Fruit fly (Drosophila melanogaster) whole organism, embryonic: Measurements from ENCODE around the gene CkIIalpha-i3.

ENCODE experiments used
- B-H1 ChIP-seq: fragments of 200-800 bp; sonication (Bioruptor generic); IDR thresholded peaks from 3 replicates; pipeline ENCODE4 v1.3.6; 2022; ENCODE audit warnings: missing biosample characterization, missing genetic modification characterization
- CG17802 ChIP-seq: fragments of 200-800 bp; sonication (Bioruptor generic); optimal IDR thresholded peaks from 2 replicates; lab custom pipeline; 2018; ENCODE audit warnings: missing biosample characterization, mild to moderate bottlenecking, missing genetic modification characterization, moderate library complexity
- CG2202 ChIP-seq: fragments of 200-800 bp; sonication (Bioruptor generic); optimal IDR thresholded peaks from 2 replicates; lab custom pipeline; 2018; ENCODE audit warnings: missing biosample characterization, mild to moderate bottlenecking, missing genetic modification characterization
- CG2712 ChIP-seq: fragments of 200-800 bp; optimal IDR thresholded peaks from 3 replicates; lab custom pipeline; 2019; ENCODE audit warnings: missing biosample characterization, mild to moderate bottlenecking, missing genetic modification characterization, moderate library complexity
- CG2875 ChIP-seq: fragments of 200-800 bp; sonication (Bioruptor generic); optimal IDR thresholded peaks from 2 replicates; lab custom pipeline; 2017; ENCODE audit warnings: missing biosample characterization, mild to moderate bottlenecking, missing genetic modification characterization, missing genetic modification reagents
- CG30403 ChIP-seq: fragments of 200-800 bp; sonication (Bioruptor generic); optimal IDR thresholded peaks from 3 replicates; lab custom pipeline; 2016; ENCODE audit warnings: missing biosample characterization, missing genetic modification characterization
- CG31224 ChIP-seq: fragments of 200-800 bp; sonication (Bioruptor generic); IDR thresholded peaks from 2 replicates; pipeline ENCODE4 v1.3.6; 2022; ENCODE audit warnings: missing biosample characterization, missing genetic modification characterization
- CG34422 ChIP-seq: fragments of 200-800 bp; sonication (Bioruptor generic); IDR thresholded peaks from 3 replicates; pipeline ENCODE4 v1.3.6; 2022; ENCODE audit warnings: missing biosample characterization, missing genetic modification characterization
- CG4820 ChIP-seq: fragments of 200-800 bp; sonication (Bioruptor generic); optimal IDR thresholded peaks from 3 replicates; lab custom pipeline; 2016; ENCODE audit warnings: missing biosample characterization, missing genetic modification characterization
- CG6683 ChIP-seq: fragments of 200-800 bp; sonication (Bioruptor generic); optimal IDR thresholded peaks from 2 replicates; lab custom pipeline; 2017; ENCODE audit warnings: missing biosample characterization, mild to moderate bottlenecking, missing genetic modification characterization, missing genetic modification reagents
- CG6765 ChIP-seq: fragments of 200-800 bp; sonication (Bioruptor generic); optimal IDR thresholded peaks from 3 replicates; lab custom pipeline; 2017; ENCODE audit warnings: missing biosample characterization, mild to moderate bottlenecking, missing genetic modification characterization
- CG7271 ChIP-seq: fragments of 200-800 bp; sonication (Bioruptor generic); optimal IDR thresholded peaks from 2 replicates; lab custom pipeline; 2018; ENCODE audit warnings: missing biosample characterization, mild to moderate bottlenecking, missing genetic modification characterization, moderate library complexity
- CG7357 ChIP-seq: fragments of 200-800 bp; sonication (Bioruptor generic); IDR thresholded peaks from 3 replicates; pipeline ENCODE4 v1.3.6; 2022; ENCODE audit warnings: missing biosample characterization, missing genetic modification characterization
- CG7556 ChIP-seq: fragments of 200-800 bp; sonication (Bioruptor generic); optimal IDR thresholded peaks from 2 replicates; lab custom pipeline; 2017; ENCODE audit warnings: missing biosample characterization, mild to moderate bottlenecking, missing genetic modification characterization
- CG7928 ChIP-seq: fragments of 200-800 bp; sonication (Bioruptor generic); optimal IDR thresholded peaks from 2 replicates; lab custom pipeline; 2017; ENCODE audit warnings: missing biosample characterization, mild to moderate bottlenecking, missing genetic modification characterization
- CG8924 ChIP-seq: fragments of 200-800 bp; optimal IDR thresholded peaks from 3 replicates; lab custom pipeline; 2019; ENCODE audit warnings: missing biosample characterization, mild to moderate bottlenecking, missing genetic modification characterization, moderate library complexity
- CG9609 ChIP-seq: fragments of 200-800 bp; sonication (Bioruptor generic); optimal IDR thresholded peaks from 3 replicates; lab custom pipeline; 2016; ENCODE audit warnings: missing biosample characterization, missing genetic modification characterization
- CG9727 ChIP-seq: fragments of 200-800 bp; sonication (Bioruptor generic); optimal IDR thresholded peaks from 3 replicates; lab custom pipeline; 2017; ENCODE audit warnings: missing biosample characterization, mild to moderate bottlenecking, missing genetic modification characterization
- CG9797 ChIP-seq: fragments of 200-800 bp; sonication (Bioruptor generic); optimal IDR thresholded peaks from 3 replicates; lab custom pipeline; 2018; ENCODE audit warnings: missing biosample characterization, mild to moderate bottlenecking, missing genetic modification characterization
- CTCF ChIP-seq: fragments of 200-800 bp; sonication (Bioruptor generic); optimal IDR thresholded peaks from 2 replicates; lab custom pipeline; 2017; ENCODE audit warnings: missing biosample characterization, mild to moderate bottlenecking, missing genetic modification characterization, moderate library complexity
- CrebB ChIP-seq: fragments of 200-800 bp; sonication (Bioruptor generic); optimal IDR thresholded peaks from 3 replicates; lab custom pipeline; 2018; ENCODE audit warnings: missing biosample characterization, mild to moderate bottlenecking, missing genetic modification characterization
- D ChIP-seq, 2 experiments: fragments of 200-800 bp in 1 of 2; fragments of >200 bp in 1 of 2; sonication (Bioruptor generic) in 1 of 2; optimal IDR thresholded peaks; 2 replicates in 1 of 2; 3 replicates in 1 of 2; lab custom pipeline; 2017; ENCODE audit warnings: mild to moderate bottlenecking in 1 of 2, missing biosample characterization in 1 of 2, missing genetic modification characterization in 1 of 2, missing genetic modification reagents in 1 of 2
- Deaf1 ChIP-seq: fragments of 200-800 bp; optimal IDR thresholded peaks from 3 replicates; lab custom pipeline; 2019; ENCODE audit warnings: missing biosample characterization, mild to moderate bottlenecking, missing genetic modification characterization, moderate library complexity
- HLH54F ChIP-seq: fragments of 200-800 bp; sonication (Bioruptor generic); optimal IDR thresholded peaks from 3 replicates; lab custom pipeline; 2016; ENCODE audit warnings: missing biosample characterization, missing genetic modification characterization
- Hmx ChIP-seq: fragments of 200-800 bp; sonication (Bioruptor generic); optimal IDR thresholded peaks from 2 replicates; lab custom pipeline; 2016; ENCODE audit warnings: missing biosample characterization, missing genetic modification characterization
- Hr39 ChIP-seq: fragments of >200 bp; optimal IDR thresholded peaks from 2 replicates; lab custom pipeline; 2017
- Hsf ChIP-seq: fragments of 200-800 bp; sonication (Bioruptor generic); optimal IDR thresholded peaks from 3 replicates; lab custom pipeline; 2016; ENCODE audit warnings: missing biosample characterization, missing genetic modification characterization
- Meics ChIP-seq: fragments of 200-800 bp; sonication (Bioruptor generic); optimal IDR thresholded peaks from 2 replicates; lab custom pipeline; 2017; ENCODE audit warnings: missing biosample characterization, mild to moderate bottlenecking, missing genetic modification characterization
- Oaz ChIP-seq: fragments of 200-800 bp; sonication (Bioruptor generic); IDR thresholded peaks from 2 replicates; pipeline ENCODE4 v1.3.6; 2022; ENCODE audit warnings: missing biosample characterization, missing genetic modification characterization
- Pdp1 ChIP-seq, 2 experiments: fragments of 200-800 bp; sonication (Bioruptor generic); optimal IDR thresholded peaks; 3 replicates each; lab custom pipeline; 2016; ENCODE audit warnings: missing biosample characterization in 2 of 2, missing genetic modification characterization in 2 of 2, mild to moderate bottlenecking in 1 of 2, moderate library complexity in 1 of 2
- Six4 ChIP-seq: fragments of 200-800 bp; sonication (Bioruptor generic); optimal IDR thresholded peaks from 2 replicates; lab custom pipeline; 2016; ENCODE audit warnings: missing biosample characterization, missing genetic modification characterization
- TFAM ChIP-seq: fragments of 200-800 bp; sonication (Bioruptor generic); optimal IDR thresholded peaks from 2 replicates; lab custom pipeline; 2017; ENCODE audit warnings: missing biosample characterization, missing genetic modification characterization, inconsistent platforms
- Trl ChIP-seq, 3 experiments: fragments of >200 bp in 2 of 3; fragments of 200-800 bp in 1 of 3; sonication (Bioruptor generic) in 1 of 3; optimal IDR thresholded peaks; 2 replicates in 1 of 3; 3 replicates in 2 of 3; lab custom pipeline; 2016 to 2017; ENCODE audit warnings: missing biosample characterization in 1 of 3, missing genetic modification characterization in 1 of 3
- ac ChIP-seq: fragments of 200-800 bp; sonication (Bioruptor generic); optimal IDR thresholded peaks from 3 replicates; lab custom pipeline; 2017; ENCODE audit warnings: missing biosample characterization, mild to moderate bottlenecking, missing genetic modification characterization
- chinmo ChIP-seq: fragments of 200-800 bp; sonication (Bioruptor generic); IDR thresholded peaks from 4 replicates; pipeline ENCODE4 v1.3.6; 2022; ENCODE audit warnings: missing biosample characterization, missing genetic modification characterization; ENCODE audit not compliant: partially characterized antibody
- dati ChIP-seq: fragments of 200-800 bp; sonication (Bioruptor generic); IDR thresholded peaks from 2 replicates; pipeline ENCODE4 v1.3.6; 2022; ENCODE audit warnings: missing biosample characterization, missing genetic modification characterization
- dysf ChIP-seq: fragments of 200-800 bp; sonication (Bioruptor generic); IDR thresholded peaks from 3 replicates; pipeline ENCODE4 v1.3.6; 2022; ENCODE audit warnings: missing biosample characterization, missing genetic modification characterization
- eyg ChIP-seq: fragments of 200-800 bp; sonication (Bioruptor generic); optimal IDR thresholded peaks from 3 replicates; lab custom pipeline; 2016; ENCODE audit warnings: missing biosample characterization, missing genetic modification characterization
- fru ChIP-seq: fragments of >200 bp; optimal IDR thresholded peaks from 2 replicates; lab custom pipeline; 2017
- ham ChIP-seq: fragments of 200-800 bp; sonication (Bioruptor generic); IDR thresholded peaks from 2 replicates; pipeline ENCODE4 v1.3.6; 2022; ENCODE audit warnings: missing biosample characterization, missing genetic modification characterization
- hth ChIP-seq: fragments of >200 bp; optimal IDR thresholded peaks from 2 replicates; lab custom pipeline; 2017; ENCODE audit warnings: inconsistent platforms
- knrl ChIP-seq: fragments of 200-800 bp; sonication (Bioruptor generic); IDR thresholded peaks from 3 replicates; pipeline ENCODE4 v1.3.6; 2022; ENCODE audit warnings: missing biosample characterization, missing genetic modification characterization; ENCODE audit not compliant: partially characterized antibody
- lov ChIP-seq, 2 experiments: fragments of 200-800 bp in 1 of 2; fragments of >200 bp in 1 of 2; sonication (Bioruptor generic) in 1 of 2; IDR thresholded peaks in 1 of 2; optimal IDR thresholded peaks in 1 of 2; 2 replicates in 1 of 2; 3 replicates in 1 of 2; pipeline versions ENCODE4 v1.3.6 to Lab custom; 2017 to 2022; ENCODE audit warnings: missing biosample characterization in 1 of 2, missing genetic modification characterization in 1 of 2
- pnt ChIP-seq: fragments of 200-800 bp; sonication (Bioruptor generic); optimal IDR thresholded peaks from 3 replicates; lab custom pipeline; 2016; ENCODE audit warnings: missing biosample characterization, missing genetic modification characterization
- ro ChIP-seq: fragments of 200-800 bp; sonication (Bioruptor generic); IDR thresholded peaks from 2 replicates; pipeline ENCODE4 v1.3.6; 2022; ENCODE audit warnings: missing biosample characterization, missing genetic modification characterization
- tap ChIP-seq: fragments of 200-800 bp; optimal IDR thresholded peaks from 3 replicates; lab custom pipeline; 2019; ENCODE audit warnings: missing biosample characterization, mild to moderate bottlenecking, missing genetic modification characterization, moderate library complexity
- tll ChIP-seq, 2 experiments: fragments of 200-800 bp in 1 of 2; fragments of >200 bp in 1 of 2; sonication (Bioruptor generic) in 1 of 2; optimal IDR thresholded peaks; 2 replicates each; lab custom pipeline; 2017 to 2019; ENCODE audit warnings: missing biosample characterization in 2 of 2, missing genetic modification characterization in 2 of 2, mild to moderate bottlenecking in 1 of 2, moderate library complexity in 1 of 2
- usp ChIP-seq: fragments of >200 bp; optimal IDR thresholded peaks from 2 replicates; lab custom pipeline; 2017; ENCODE audit warnings: missing biosample characterization, missing genetic modification characterization
- wdn ChIP-seq: fragments of 200-800 bp; sonication (Bioruptor generic); IDR thresholded peaks from 2 replicates; pipeline ENCODE4 v1.3.6; 2022; ENCODE audit warnings: missing biosample characterization, missing genetic modification characterization
- wor ChIP-seq: fragments of 200-800 bp; sonication (Bioruptor generic); IDR thresholded peaks from 2 replicates; pipeline ENCODE4 v1.3.6; 2022; ENCODE audit warnings: missing biosample characterization, missing genetic modification characterization

CkIIalpha-i3 gene

dm6 chr3L:696404-697054 lies 13.9 kb downstream of the CkIIalpha-i3 start (continued):
- TF ChIP-seq Hsf (peak; percentile 77), CG7357 (GFP tag; lab: Robert Waterston, UW) (peak; percentile 88), HLH54F (GFP tag; lab: Kevin White, UChicago) (peak; percentile 54), chinmo (GFP tag; lab: Robert Waterston, UW) (0 out of 4 replicates have a peak, but pooled peaks have one; percentile 19), Oaz (peak; percentile 88), CG2712 (peak; percentile 98), CG9797 (GFP tag; lab: Kevin White, UChicago) (peak; percentile 61), wdn (GFP tag; lab: Robert Waterston, UW) (peak; percentile 94), CG9609 (peak; percentile 37), Meics (GFP tag; lab: Kevin White, UChicago) (peak; percentile 95), usp (GFP tag; lab: Kevin White, UChicago) (no peak), Deaf1 (tag; lab: Kevin White, UChicago) (peak; percentile 77), CrebB (tag; lab: Kevin White, UChicago) (peak; percentile 88), CG34422 (GFP tag; lab: Robert Waterston, UW) (peak; percentile 94), CG7928 (GFP tag; lab: Kevin White, UChicago) (peak; percentile 71), CG17802 (peak; percentile 80), tap (peak; percentile 96), CG8924 (peak; percentile 98), CG30403 (GFP tag; lab: Kevin White, UChicago) (peak; percentile 92), CG7556 (GFP tag; lab: Kevin White, UChicago) (peak; percentile 96), wor (GFP tag; lab: Robert Waterston, UW) (peak; percentile 90), lov (optimal IDR thresholded peaks at IDR 0.05; lab: Kevin White, UChicago) (no peak), lov (GFP tag; IDR thresholded peaks at IDR 0.05; lab: Robert Waterston, UW) (peak; percentile 96), CG31224 (peak; percentile 90), CG6765 (GFP tag; lab: Kevin White, UChicago) (peak; percentile 91), Pdp1 (GFP tag; optimal IDR thresholded peaks at IDR 0.05; lab: Kevin White, UChicago) (peak; percentile 66 to 75), Trl (optimal IDR thresholded peaks at IDR 0.05; lab: Kevin White, UChicago) (no peak), Trl (GFP tag; optimal IDR thresholded peaks at IDR 0.05; lab: Kevin White, UChicago) (peak; percentile 61), ro (GFP tag; lab: Robert Waterston, UW) (peak; percentile 84), B-H1 (peak; percentile 92), Hr39 (no peak), ham (GFP tag; lab: Robert Waterston, UW) (peak; percentile 79), tll (GFP tag; optimal IDR thresholded peaks at IDR 0.05; lab: Kevin White, UChicago) (peak in 1 of 2 experiments; percentile 28), dati (GFP tag; lab: Robert Waterston, UW) (peak; percentile 91), TFAM (GFP tag; lab: Kevin White, UChicago) (peak; percentile 82), CTCF (GFP tag; lab: Kevin White, UChicago) (peak; percentile 54), knrl (no peak), pnt (GFP tag; lab: Kevin White, UChicago) (peak; percentile 65), CG2202 (tag; lab: Kevin White, UChicago) (peak; percentile 95), fru (lab: Kevin White, UChicago) (no peak), Hmx (GFP tag; lab: Kevin White, UChicago) (no peak), CG9727 (GFP tag; lab: Kevin White, UChicago) (peak; percentile 98), ac (GFP tag; lab: Kevin White, UChicago) (peak; percentile 89), eyg (GFP tag; lab: Kevin White, UChicago) (no peak), Six4 (GFP tag; lab: Kevin White, UChicago) (peak; percentile 91), CG7271 (tag; lab: Kevin White, UChicago) (peak; percentile 94), D (optimal IDR thresholded peaks at IDR 0.05; lab: Kevin White, UChicago) (no peak), D (GFP tag; optimal IDR thresholded peaks at IDR 0.05; lab: Kevin White, UChicago) (peak; percentile 96), CG4820 (GFP tag; lab: Kevin White, UChicago) (peak; percentile 94), CG2875 (GFP tag; lab: Kevin White, UChicago) (peak; percentile 97), CG6683 (GFP tag; lab: Kevin White, UChicago) (peak; percentile 90), hth (lab: Kevin White, UChicago) (no peak), dysf (GFP tag; lab: Robert Waterston, UW) (peak; percentile 98)
